Worm (Caenorhabditis elegans) whole organism, L4 larva: ENCODE data around the gene F31E3.12.

Source experiments
- daf-19 ChIP-seq: fragments of 200-800 bp; sonication (Bioruptor generic); conservative IDR thresholded peaks from 2 replicates; pipeline ENCODE4 v1.3.6; 2022; ENCODE audit warnings: missing genetic modification characterization, missing compliant biosample characterization
- dmd-8 ChIP-seq: fragments of 200-800 bp; sonication (Bioruptor generic); IDR thresholded peaks from 2 replicates; pipeline ENCODE4 v1.3.6; 2022; ENCODE audit warnings: missing genetic modification characterization, missing compliant biosample characterization
- pha-4 ChIP-seq, 2 experiments: fragments of 150-350 bp in 1 of 2; fragments of 200-800 bp in 1 of 2; sonication (Bioruptor generic) in 1 of 2; IDR thresholded peaks in 1 of 2; optimal IDR thresholded peaks in 1 of 2; 2 replicates each; pipeline versions ENCODE4 v1.3.6 to Lab custom; 2014 to 2022; ENCODE audit warnings: missing genetic modification characterization in 2 of 2, missing genetic modification reagents in 2 of 2, missing biosample characterization in 1 of 2, missing compliant biosample characterization in 1 of 2
- pqm-1 ChIP-seq: sonication (generic microtip); optimal IDR thresholded peaks from 2 replicates; lab custom pipeline; 2017; ENCODE audit warnings: missing biosample characterization, missing genetic modification characterization
- sdz-12 ChIP-seq: fragments of 200-800 bp; sonication (Bioruptor generic); optimal IDR thresholded peaks from 2 replicates; lab custom pipeline; 2018; ENCODE audit warnings: mild to moderate bottlenecking, missing genetic modification characterization, missing compliant biosample characterization
- skn-1 ChIP-seq: fragments of 150-350 bp; optimal IDR thresholded peaks from 2 replicates; lab custom pipeline; 2014; ENCODE audit warnings: missing biosample characterization, missing genetic modification characterization
- zfp-3 ChIP-seq: fragments of 200-800 bp; sonication (Bioruptor generic); conservative IDR thresholded peaks from 2 replicates; pipeline ENCODE4 v1.3.6; 2022; ENCODE audit warnings: missing genetic modification reagents, missing genetic modification characterization, missing compliant biosample characterization

ce11 chrIII:6939523-6939922 is 29.7 kb upstream of the F31E3.12 start, which contains the start of gene F57B9.3:
- TF ChIP-seq sdz-12 (no peak), dmd-8 (no peak), pha-4 (GFP tag; IDR thresholded peaks at IDR 0.05; lab: Robert Waterston, UW) (no peak), pha-4 (tag; optimal IDR thresholded peaks at IDR 0.05; lab: Kevin White, UChicago) (no peak), zfp-3 (no peak), skn-1 (tag; lab: Kevin White, UChicago) (no peak), daf-19 (GFP tag; lab: Robert Waterston, UW) (no peak), pqm-1 (tag; lab: Kevin White, UChicago) (no peak)
